Fruit fly (Drosophila melanogaster) whole organism, embryonic: ENCODE results near the gene Jhbp11.
A peak's percentile ranks its signal among the peaks of the same experiment; 100 is the strongest.

ENCODE experiments used
- Abd-B ChIP-seq: fragments of 200-800 bp; sonication (Bioruptor generic); optimal IDR thresholded peaks from 2 replicates; lab custom pipeline; 2018; ENCODE audit warnings: missing biosample characterization, mild to moderate bottlenecking, missing genetic modification characterization, moderate library complexity
- Blimp-1 ChIP-seq: fragments of 200-800 bp; sonication (Bioruptor generic); optimal IDR thresholded peaks from 3 replicates; lab custom pipeline; 2018; ENCODE audit warnings: missing biosample characterization, missing genetic modification characterization, mild to moderate bottlenecking, moderate library complexity, missing genetic modification reagents
- CG10267 ChIP-seq: fragments of 200-800 bp; sonication (Bioruptor generic); optimal IDR thresholded peaks from 2 replicates; lab custom pipeline; 2018; ENCODE audit warnings: missing biosample characterization, mild to moderate bottlenecking, missing genetic modification characterization, moderate library complexity
- CG10462 ChIP-seq: fragments of 200-800 bp; sonication (Bioruptor generic); optimal IDR thresholded peaks from 2 replicates; lab custom pipeline; 2016; ENCODE audit warnings: missing biosample characterization, missing genetic modification characterization
- CG10979 ChIP-seq: fragments of 200-800 bp; sonication (Bioruptor generic); optimal IDR thresholded peaks from 2 replicates; lab custom pipeline; 2018; ENCODE audit warnings: missing biosample characterization, mild to moderate bottlenecking, missing genetic modification characterization, moderate library complexity
- CG11398 ChIP-seq: fragments of 200-800 bp; sonication (Bioruptor generic); optimal IDR thresholded peaks from 2 replicates; lab custom pipeline; 2016; ENCODE audit warnings: missing biosample characterization, missing genetic modification characterization
- CG12219 ChIP-seq: fragments of 200-800 bp; sonication (Bioruptor generic); optimal IDR thresholded peaks from 3 replicates; lab custom pipeline; 2018; ENCODE audit warnings: missing biosample characterization, mild to moderate bottlenecking, missing genetic modification characterization
- CG12299 ChIP-seq: fragments of 200-800 bp; sonication (Bioruptor generic); optimal IDR thresholded peaks from 2 replicates; lab custom pipeline; 2018; ENCODE audit warnings: missing biosample characterization, mild to moderate bottlenecking, missing genetic modification characterization
- CG13775 ChIP-seq: fragments of 200-800 bp; sonication (Bioruptor generic); optimal IDR thresholded peaks from 3 replicates; lab custom pipeline; 2017; ENCODE audit warnings: missing biosample characterization, mild to moderate bottlenecking, missing genetic modification characterization
- CG14441 ChIP-seq: fragments of 200-800 bp; sonication (Bioruptor generic); IDR thresholded peaks from 2 replicates; pipeline ENCODE4 v1.3.6; 2022; ENCODE audit warnings: missing biosample characterization, missing genetic modification characterization
- CG1529 ChIP-seq: fragments of 200-800 bp; sonication (Bioruptor generic); optimal IDR thresholded peaks from 3 replicates; lab custom pipeline; 2018; ENCODE audit warnings: missing biosample characterization, missing genetic modification characterization
- CG15601 ChIP-seq: fragments of 200-800 bp; sonication (Bioruptor generic); optimal IDR thresholded peaks from 3 replicates; lab custom pipeline; 2019; ENCODE audit warnings: missing biosample characterization, mild to moderate bottlenecking, missing genetic modification characterization, moderate library complexity
- CG17912 ChIP-seq: fragments of 200-800 bp; sonication (Bioruptor generic); optimal IDR thresholded peaks from 2 replicates; lab custom pipeline; 2018; ENCODE audit warnings: missing biosample characterization, mild to moderate bottlenecking, missing genetic modification characterization
- CG2120 ChIP-seq: fragments of 200-800 bp; sonication (Bioruptor generic); optimal IDR thresholded peaks from 3 replicates; lab custom pipeline; 2016; ENCODE audit warnings: missing biosample characterization, missing genetic modification characterization
- CG3065 ChIP-seq: fragments of 200-800 bp; sonication (Bioruptor generic); optimal IDR thresholded peaks from 2 replicates; lab custom pipeline; 2016; ENCODE audit warnings: missing biosample characterization, missing genetic modification characterization
- CG32767 ChIP-seq: fragments of 200-800 bp; sonication (Bioruptor generic); IDR thresholded peaks from 2 replicates; pipeline ENCODE4 v1.3.6; 2022; ENCODE audit warnings: missing biosample characterization, missing genetic modification characterization
- CG3726 ChIP-seq: fragments of 200-800 bp; sonication (Bioruptor generic); IDR thresholded peaks from 3 replicates; pipeline ENCODE4, ENCODE4 v1.3.6; 2022; ENCODE audit warnings: missing biosample characterization, missing genetic modification characterization
- CG6272 ChIP-seq: fragments of 200-800 bp; sonication (Bioruptor generic); IDR thresholded peaks from 2 replicates; pipeline ENCODE4 v1.3.6; 2022; ENCODE audit warnings: missing biosample characterization, missing genetic modification characterization
- CG6654 ChIP-seq: fragments of 200-800 bp; sonication (Bioruptor generic); optimal IDR thresholded peaks from 2 replicates; lab custom pipeline; 2017; ENCODE audit warnings: missing biosample characterization, mild to moderate bottlenecking, missing genetic modification characterization
- CG8290 ChIP-seq, 3 experiments: fragments of 200-800 bp; sonication (Bioruptor generic); optimal IDR thresholded peaks; 2 replicates each; lab custom pipeline; 2016 to 2019; ENCODE audit warnings: missing biosample characterization in 3 of 3, missing genetic modification characterization in 3 of 3, mild to moderate bottlenecking in 2 of 3, moderate library complexity in 1 of 3
- CkIIα-i1 ChIP-seq: fragments of 200-800 bp; sonication (Bioruptor generic); IDR thresholded peaks from 2 replicates; pipeline ENCODE4 v1.3.6; 2022; ENCODE audit warnings: missing biosample characterization, missing genetic modification characterization
- Dip2 ChIP-seq: fragments of 200-800 bp; sonication (Bioruptor generic); IDR thresholded peaks from 2 replicates; pipeline ENCODE4 v1.3.6; 2022; ENCODE audit warnings: missing biosample characterization, missing genetic modification characterization
- Doc2 ChIP-seq: fragments of 200-800 bp; sonication (Bioruptor generic); IDR thresholded peaks from 2 replicates; pipeline ENCODE4 v1.3.6; 2022; ENCODE audit warnings: missing biosample characterization, missing genetic modification characterization
- Fer3 ChIP-seq: fragments of 200-800 bp; sonication (Bioruptor generic); optimal IDR thresholded peaks from 2 replicates; lab custom pipeline; 2018; ENCODE audit warnings: missing biosample characterization, mild to moderate bottlenecking, missing genetic modification characterization, moderate library complexity
- HLH54F ChIP-seq: fragments of 200-800 bp; sonication (Bioruptor generic); optimal IDR thresholded peaks from 3 replicates; lab custom pipeline; 2016; ENCODE audit warnings: missing biosample characterization, missing genetic modification characterization
- Hey ChIP-seq: fragments of 200-800 bp; sonication (Bioruptor generic); optimal IDR thresholded peaks from 3 replicates; lab custom pipeline; 2018; ENCODE audit warnings: missing biosample characterization, mild to moderate bottlenecking, missing genetic modification characterization
- Neu2 ChIP-seq: fragments of 200-800 bp; sonication (Bioruptor generic); optimal IDR thresholded peaks from 3 replicates; lab custom pipeline; 2016; ENCODE audit warnings: missing biosample characterization, missing genetic modification characterization, borderline replicate concordance
- Opbp ChIP-seq: fragments of 200-800 bp; sonication (Bioruptor generic); IDR thresholded peaks from 3 replicates; pipeline ENCODE4 v1.3.6; 2022; ENCODE audit warnings: missing biosample characterization, missing genetic modification characterization; ENCODE audit not compliant: partially characterized antibody
- az2 ChIP-seq: fragments of 200-800 bp; sonication (Bioruptor generic); optimal IDR thresholded peaks from 3 replicates; lab custom pipeline; 2016; ENCODE audit warnings: missing biosample characterization, missing genetic modification characterization
- ci ChIP-seq: fragments of 200-800 bp; sonication (Bioruptor generic); IDR thresholded peaks from 3 replicates; pipeline ENCODE4 v1.3.6; 2022; ENCODE audit warnings: missing biosample characterization, missing genetic modification characterization
- da ChIP-seq: fragments of 200-800 bp; sonication (Bioruptor generic); optimal IDR thresholded peaks from 2 replicates; lab custom pipeline; 2016; ENCODE audit warnings: missing biosample characterization, missing genetic modification characterization
- en ChIP-seq: fragments of 200-800 bp; sonication (Bioruptor generic); optimal IDR thresholded peaks from 2 replicates; lab custom pipeline; 2016; ENCODE audit warnings: missing biosample characterization, missing genetic modification characterization
- exex ChIP-seq: fragments of 200-800 bp; sonication (Bioruptor generic); optimal IDR thresholded peaks from 4 replicates; lab custom pipeline; 2018; ENCODE audit warnings: missing biosample characterization, mild to moderate bottlenecking, missing genetic modification characterization, moderate library complexity
- gfzf ChIP-seq: fragments of 200-800 bp; sonication (Bioruptor generic); optimal IDR thresholded peaks from 2 replicates; lab custom pipeline; 2016; ENCODE audit warnings: missing biosample characterization, mild to moderate bottlenecking, missing genetic modification characterization, moderate library complexity
- gro ChIP-seq: fragments of 200-800 bp; sonication (Bioruptor generic); optimal IDR thresholded peaks from 2 replicates; lab custom pipeline; 2016; ENCODE audit warnings: missing biosample characterization, missing genetic modification characterization
- gsb ChIP-seq: fragments of 200-800 bp; sonication (Bioruptor generic); IDR thresholded peaks from 2 replicates; pipeline ENCODE4 v1.3.6; 2022; ENCODE audit warnings: missing biosample characterization, missing genetic modification characterization
- hbn ChIP-seq: fragments of 200-800 bp; sonication (Bioruptor generic); IDR thresholded peaks from 2 replicates; pipeline ENCODE4 v1.3.6; 2022; ENCODE audit warnings: missing biosample characterization, missing genetic modification characterization; ENCODE audit not compliant: partially characterized antibody
- her ChIP-seq: fragments of 200-800 bp; sonication (Bioruptor generic); optimal IDR thresholded peaks from 2 replicates; lab custom pipeline; 2016; ENCODE audit warnings: missing biosample characterization, missing genetic modification characterization
- jumu ChIP-seq: fragments of 200-800 bp; sonication (Bioruptor generic); optimal IDR thresholded peaks from 3 replicates; lab custom pipeline; 2016; ENCODE audit warnings: missing biosample characterization, missing genetic modification characterization
- kay ChIP-seq: fragments of 200-800 bp; sonication (Bioruptor generic); optimal IDR thresholded peaks from 2 replicates; lab custom pipeline; 2016; ENCODE audit warnings: missing biosample characterization, missing genetic modification characterization
- lmd ChIP-seq: fragments of 200-800 bp; sonication (Bioruptor generic); IDR thresholded peaks from 2 replicates; pipeline ENCODE4 v1.3.6; 2022; ENCODE audit warnings: missing biosample characterization, missing genetic modification characterization
- maf-S ChIP-seq: fragments of 200-800 bp; sonication (Bioruptor generic); optimal IDR thresholded peaks from 2 replicates; lab custom pipeline; 2016; ENCODE audit warnings: missing biosample characterization, missing genetic modification characterization
- mirr ChIP-seq: fragments of 200-800 bp; sonication (Bioruptor generic); optimal IDR thresholded peaks from 3 replicates; lab custom pipeline; 2018; ENCODE audit warnings: missing biosample characterization, mild to moderate bottlenecking, missing genetic modification characterization
- nau ChIP-seq: fragments of 200-800 bp; sonication (Bioruptor generic); optimal IDR thresholded peaks from 3 replicates; lab custom pipeline; 2017; ENCODE audit warnings: missing biosample characterization, mild to moderate bottlenecking, missing genetic modification characterization, missing genetic modification reagents
- otp ChIP-seq: fragments of 200-800 bp; sonication (Bioruptor generic); IDR thresholded peaks from 3 replicates; pipeline ENCODE4, ENCODE4 v1.3.6; 2022; ENCODE audit warnings: missing biosample characterization, missing genetic modification characterization
- sisA ChIP-seq: fragments of 200-800 bp; sonication (Bioruptor generic); IDR thresholded peaks from 2 replicates; pipeline ENCODE4 v1.3.6; 2022; ENCODE audit warnings: missing biosample characterization, missing genetic modification characterization
- trem ChIP-seq: fragments of 200-800 bp; optimal IDR thresholded peaks from 3 replicates; lab custom pipeline; 2019; ENCODE audit warnings: missing biosample characterization, mild to moderate bottlenecking, missing genetic modification characterization, moderate library complexity
- wor ChIP-seq: fragments of 200-800 bp; sonication (Bioruptor generic); IDR thresholded peaks from 2 replicates; pipeline ENCODE4 v1.3.6; 2022; ENCODE audit warnings: missing biosample characterization, missing genetic modification characterization

Gene Jhbp11

DNA sequence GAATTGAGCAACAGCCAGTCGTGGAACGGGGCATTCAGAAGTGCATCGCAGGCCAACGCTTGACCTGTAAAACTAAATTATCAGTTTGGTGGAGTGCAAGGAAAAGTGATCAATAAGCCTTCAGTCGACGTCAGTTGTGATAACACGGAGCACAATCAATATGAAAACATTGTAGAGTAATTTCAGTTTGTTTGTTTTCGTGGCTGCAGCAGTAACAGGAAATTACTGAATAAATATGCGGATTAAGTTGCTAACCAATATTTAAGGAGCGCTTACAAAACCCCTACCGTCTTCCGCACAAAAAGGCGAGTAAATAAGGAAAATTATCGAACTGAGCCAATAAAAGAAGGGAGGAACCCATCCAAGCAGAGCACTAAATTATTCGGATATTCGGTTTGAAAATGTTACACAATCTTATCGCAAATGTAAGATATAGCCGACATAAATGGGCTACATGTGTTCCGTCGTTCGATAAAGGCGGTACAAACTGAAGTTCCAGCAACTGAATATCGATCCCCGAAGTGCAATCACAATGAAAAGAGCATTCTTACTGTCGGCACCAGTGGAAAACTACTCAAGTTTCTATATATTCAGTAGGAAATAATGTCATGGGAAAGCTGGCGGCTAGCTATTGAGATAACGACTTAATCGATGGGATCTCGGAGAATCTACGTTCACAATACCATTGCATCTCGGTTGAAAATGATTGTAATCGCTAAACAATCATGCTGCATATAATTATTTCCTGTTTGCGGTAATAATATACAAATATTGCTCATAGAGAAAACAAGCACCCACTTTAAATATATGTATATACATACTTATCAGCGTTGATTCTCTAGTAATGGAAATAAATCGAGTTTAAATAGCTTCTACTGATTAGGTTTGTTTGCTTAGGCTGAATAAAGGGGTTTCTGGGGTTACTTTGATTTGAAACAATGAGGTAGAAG lies 34.9 kb downstream of the Jhbp11 start (continued):
- no peak for TF ChIP-seq da (GFP tag; lab: Kevin White, UChicago)
- TF ChIP-seq CG1529 (GFP tag; lab: Kevin White, UChicago) = peak; percentile 78
- TF ChIP-seq CG8290 (GFP tag; optimal IDR thresholded peaks at IDR 0.05; lab: Kevin White, UChicago) = peak; percentile 75
- peak; percentile 61 to 65 for TF ChIP-seq CG8290 (tag; optimal IDR thresholded peaks at IDR 0.05; lab: Kevin White, UChicago)
- TF ChIP-seq HLH54F (GFP tag; lab: Kevin White, UChicago) = no peak
- peak; percentile 62 for TF ChIP-seq Blimp-1 (GFP tag; lab: Kevin White, UChicago)
- TF ChIP-seq exex (tag; lab: Kevin White, UChicago) = peak; percentile 39
- no peak for TF ChIP-seq sisA (GFP tag; lab: Robert Waterston, UW)
- TF ChIP-seq hbn (GFP tag; lab: Robert Waterston, UW) = no peak
- no peak for TF ChIP-seq trem (tag; lab: Kevin White, UChicago)
- no peak for TF ChIP-seq CG2120 (GFP tag; lab: Kevin White, UChicago)
- TF ChIP-seq CG6654 (GFP tag; lab: Kevin White, UChicago) = no peak
- TF ChIP-seq CkIIα-i1 (GFP tag; lab: Robert Waterston, UW) = no peak
- peak; percentile 85; the same call in 2 of the 3 replicates for TF ChIP-seq otp (GFP tag; lab: Robert Waterston, UW)
- peak; percentile 77 for TF ChIP-seq CG15601 (tag; lab: Kevin White, UChicago)
- TF ChIP-seq Abd-B (GFP tag; lab: Kevin White, UChicago) = no peak
- peak; percentile 59 for TF ChIP-seq CG12219
- TF ChIP-seq mirr (GFP tag; lab: Kevin White, UChicago) = peak; percentile 4
- TF ChIP-seq CG10462 = peak; percentile 66
- TF ChIP-seq gfzf (GFP tag; lab: Kevin White, UChicago) = no peak
- TF ChIP-seq lmd (GFP tag; lab: Robert Waterston, UW) = peak; percentile 44; the same call in 1 of the 2 replicates
- no peak for TF ChIP-seq wor
- peak; percentile 41 for TF ChIP-seq Fer3 (tag; lab: Kevin White, UChicago)
- no peak for TF ChIP-seq gsb (GFP tag; lab: Robert Waterston, UW)
- peak; percentile 34; the same call in 1 of the 2 replicates for TF ChIP-seq CG14441 (GFP tag; lab: Robert Waterston, UW)
- no peak for TF ChIP-seq Doc2 (GFP tag; lab: Robert Waterston, UW)
- peak; percentile 13 for TF ChIP-seq maf-S (GFP tag; lab: Kevin White, UChicago)
- peak; percentile 46 for TF ChIP-seq en (GFP tag; lab: Kevin White, UChicago)
- no peak for TF ChIP-seq Neu2
- no peak for TF ChIP-seq Hey
- TF ChIP-seq CG17912 = no peak
- TF ChIP-seq jumu (GFP tag; lab: Kevin White, UChicago) = peak; percentile 27
- TF ChIP-seq CG3065 = peak; percentile 43
- TF ChIP-seq Opbp (GFP tag; lab: Robert Waterston, UW) = no peak
- TF ChIP-seq kay = peak; percentile 28
- TF ChIP-seq CG13775 (GFP tag; lab: Kevin White, UChicago) = peak; percentile 29
- TF ChIP-seq gro = no peak
- TF ChIP-seq CG3726 (GFP tag; lab: Robert Waterston, UW) = no peak
- peak; percentile 40 for TF ChIP-seq CG10979 (tag; lab: Kevin White, UChicago)
- TF ChIP-seq nau (GFP tag; lab: Kevin White, UChicago) = peak; percentile 81
- TF ChIP-seq CG6272 (GFP tag; lab: Robert Waterston, UW) = no peak
- TF ChIP-seq CG32767 = peak; percentile 57; the same call in 1 of the 2 replicates
- peak; percentile 85 for TF ChIP-seq ci (GFP tag; lab: Robert Waterston, UW)
- TF ChIP-seq Dip2 (GFP tag; lab: Robert Waterston, UW) = no peak
- TF ChIP-seq her (GFP tag; lab: Kevin White, UChicago) = peak; percentile 25
- TF ChIP-seq az2 (GFP tag; lab: Kevin White, UChicago) = peak; percentile 35
- peak; percentile 40 for TF ChIP-seq CG10267 (tag; lab: Kevin White, UChicago)
- peak; percentile 51 for TF ChIP-seq CG12299 (tag; lab: Kevin White, UChicago)
- TF ChIP-seq CG11398 (GFP tag; lab: Kevin White, UChicago) = peak; percentile 82
